Worm (Caenorhabditis elegans): Measurements from ENCODE around the gene C39D10.11.

C39D10.11 gene

ce11 chrX:7952226-7953062 lies 49.4 kb downstream of the C39D10.11 start (continued):
- TF ChIP-seq nhr-90 (tag; optimal IDR thresholded peaks at IDR 0.05; ENCODE audit: poor library complexity) (peak; percentile 60), lir-3 (tag; optimal IDR thresholded peaks at IDR 0.05; ENCODE audit: poor library complexity) (no peak), nhr-20 (tag; optimal IDR thresholded peaks at IDR 0.05) (peak; percentile 39), efl-1 (optimal IDR thresholded peaks at IDR 0.05) (no peak), efl-1 (GFP tag; optimal IDR thresholded peaks at IDR 0.05 in 1 of 2) (peak in 1 of 2 experiments; percentile 75), sptf-1 (tag; optimal IDR thresholded peaks at IDR 0.05) (no peak), isw-1 (GFP tag; IDR thresholded peaks at IDR 0.05) (no peak), lsy-2 (tag; optimal IDR thresholded peaks at IDR 0.05) (peak in 1 of 2 experiments; percentile 26), blmp-1 (tag; optimal IDR thresholded peaks at IDR 0.05) (peak; percentile 98)

ce11 chrX:7953063-7953337 lies 49.9 kb downstream of the C39D10.11 start:
- no peak for TF ChIP-seq ceh-63 (GFP tag; optimal IDR thresholded peaks at IDR 0.05)
- TF ChIP-seq nhr-71 (tag; optimal IDR thresholded peaks at IDR 0.05), result peak; percentile 36
- peak; percentile 36 for TF ChIP-seq nhr-47 (tag; optimal IDR thresholded peaks at IDR 0.05)
- TF ChIP-seq nhr-90 (tag; optimal IDR thresholded peaks at IDR 0.05; ENCODE audit: poor library complexity), result peak; percentile 29
- TF ChIP-seq skn-1 (tag; optimal IDR thresholded peaks at IDR 0.05), result peak; percentile 14
- TF ChIP-seq ztf-11 (tag; optimal IDR thresholded peaks at IDR 0.05), result no peak
- TF ChIP-seq dpl-1 (GFP tag; optimal IDR thresholded peaks at IDR 0.05), result peak in 1 of 3 experiments; percentile 10
- no peak for TF ChIP-seq mef-2 (tag; optimal IDR thresholded peaks at IDR 0.05)

ce11 chrX:7953695-7954094 lies 50.6 kb downstream of the C39D10.11 start:
- TF ChIP-seq efl-1 (optimal IDR thresholded peaks at IDR 0.05) (no peak), efl-1 (GFP tag; optimal IDR thresholded peaks at IDR 0.05 in 1 of 2) (peak in 1 of 2 experiments; percentile 8), ceh-8 (GFP tag; optimal IDR thresholded peaks at IDR 0.05) (no peak)

ce11 chrX:7954328-7954727 lies 51.3 kb downstream of the C39D10.11 start, which contains the start of gene dct-1:
Gene dct-1 (plus strand): TSS chrX:7954354.
- TF ChIP-seq nhr-77 (tag; optimal IDR thresholded peaks at IDR 0.05), result no peak
- TF ChIP-seq ceh-82 (tag; optimal IDR thresholded peaks at IDR 0.05), result no peak
- TF ChIP-seq aha-1 (tag; optimal IDR thresholded peaks at IDR 0.05), result no peak
- no peak for TF ChIP-seq nhr-76 (tag; optimal IDR thresholded peaks at IDR 0.05)
- TF ChIP-seq mdl-1 (tag; optimal IDR thresholded peaks at IDR 0.05), result peak in 1 of 2 experiments; percentile 21
- TF ChIP-seq nhr-12 (tag; optimal IDR thresholded peaks at IDR 0.05), result no peak
- no peak for TF ChIP-seq pqm-1 (tag; optimal IDR thresholded peaks at IDR 0.05)
- TF ChIP-seq hpl-2 (GFP tag; optimal IDR thresholded peaks at IDR 0.05), result no peak
- no peak for TF ChIP-seq zag-1 (tag; optimal IDR thresholded peaks at IDR 0.05)
- TF ChIP-seq irx-1 (tag; optimal IDR thresholded peaks at IDR 0.05), result peak; percentile 8
- no peak for TF ChIP-seq grh-1 (GFP tag; IDR thresholded peaks at IDR 0.05)
- peak; percentile 14 for TF ChIP-seq lin-39 (tag; optimal IDR thresholded peaks at IDR 0.05)
- TF ChIP-seq elt-2 (tag; optimal IDR thresholded peaks at IDR 0.05), result no peak
- TF ChIP-seq snpc-4 (tag; optimal IDR thresholded peaks at IDR 0.05), result no peak
- no peak for TF ChIP-seq zip-4 (GFP tag; optimal IDR thresholded peaks at IDR 0.05)
- TF ChIP-seq unc-86 (tag; optimal IDR thresholded peaks at IDR 0.05), result no peak
- no peak for TF ChIP-seq ceh-63 (GFP tag; optimal IDR thresholded peaks at IDR 0.05)
- no peak for TF ChIP-seq efl-3 (GFP tag; optimal IDR thresholded peaks at IDR 0.05)
- no peak for TF ChIP-seq jun-1 (tag; optimal IDR thresholded peaks at IDR 0.05)
- no peak for TF ChIP-seq hlh-17 (GFP tag; optimal IDR thresholded peaks at IDR 0.05; ENCODE audit: borderline replicate concordance)
- peak; percentile 62 for TF ChIP-seq lin-14 (GFP tag; optimal IDR thresholded peaks at IDR 0.05)
- TF ChIP-seq fos-1 (tag; optimal IDR thresholded peaks at IDR 0.05), result no peak
- TF ChIP-seq dpl-1 (GFP tag; optimal IDR thresholded peaks at IDR 0.05), result no peak
- TF ChIP-seq tlp-1 (tag; optimal IDR thresholded peaks at IDR 0.05), result no peak
- TF ChIP-seq nhr-71 (tag; optimal IDR thresholded peaks at IDR 0.05), result peak; percentile 63
- no peak for TF ChIP-seq snu-23 (GFP tag; optimal IDR thresholded peaks at IDR 0.05)
- TF ChIP-seq unc-130 (tag; optimal IDR thresholded peaks at IDR 0.05), result peak; percentile 16
- no peak for TF ChIP-seq egl-27 (tag; optimal IDR thresholded peaks at IDR 0.05)
- no peak for TF ChIP-seq unc-62 (GFP tag; optimal IDR thresholded peaks at IDR 0.05)
- TF ChIP-seq ceh-90 (tag; optimal IDR thresholded peaks at IDR 0.05), result no peak
- TF ChIP-seq unc-98 (GFP tag; IDR thresholded peaks at IDR 0.05), result no peak
- TF ChIP-seq pax-3 (tag; optimal IDR thresholded peaks at IDR 0.05), result peak; percentile 9
